Worm (Caenorhabditis elegans) whole organism, L4/young adult: ENCODE data around the gene M01B2.13.

Experiments used
- W03F9.2 ChIP-seq: fragments of 150-350 bp; optimal IDR thresholded peaks from 2 replicates; lab custom pipeline; 2014; ENCODE audit warnings: missing biosample characterization, missing genetic modification characterization
- dao-5 ChIP-seq: sonication (generic microtip); optimal IDR thresholded peaks from 2 replicates; lab custom pipeline; 2016; ENCODE audit warnings: missing genotype, missing genetic modification characterization, moderate library complexity, missing compliant biosample characterization
- him-1 ChIP-seq: sonication (generic microtip); optimal IDR thresholded peaks from 2 replicates; lab custom pipeline; 2016; ENCODE audit warnings: missing genotype, missing genetic modification reagents, missing genetic modification characterization, missing compliant biosample characterization

ce11 chrV:15226206-15226605 is 39.5 kb downstream of the M01B2.13 start:
- TF ChIP-seq dao-5 (tag; lab: Kevin White, UChicago): no peak
- TF ChIP-seq W03F9.2 (tag; lab: Kevin White, UChicago): no peak
- no peak for TF ChIP-seq him-1
